Worm (Caenorhabditis elegans) whole organism, L1 larva: Measurements from ENCODE around the gene tag-294.

ENCODE experiments used
- C04F5.9 ChIP-seq: sonication (generic microtip); optimal IDR thresholded peaks from 2 replicates; lab custom pipeline; 2016; ENCODE audit warnings: missing genetic modification characterization, missing compliant biosample characterization
- C16A3.4 ChIP-seq: fragments of 150-350 bp; optimal IDR thresholded peaks from 2 replicates; lab custom pipeline; 2014; ENCODE audit warnings: missing biosample characterization, missing genetic modification characterization
- Y116A8C.19 ChIP-seq: sonication (generic microtip); optimal IDR thresholded peaks from 2 replicates; lab custom pipeline; 2016; ENCODE audit warnings: missing compliant biosample characterization, missing genetic modification characterization, borderline replicate concordance
- ama-1 ChIP-seq: fragments of 150-350 bp; optimal IDR thresholded peaks from 2 replicates; lab custom pipeline; 2014
- ceh-63 ChIP-seq: fragments of 200-800 bp; sonication (Bioruptor generic); optimal IDR thresholded peaks from 2 replicates; lab custom pipeline; 2018; ENCODE audit warnings: mild to moderate bottlenecking, missing genetic modification characterization, missing compliant biosample characterization
- ceh-8 ChIP-seq: fragments of 200-800 bp; sonication (Bioruptor generic); optimal IDR thresholded peaks from 2 replicates; lab custom pipeline; 2018; ENCODE audit warnings: mild to moderate bottlenecking, missing genetic modification characterization, moderate library complexity, missing compliant biosample characterization
- ceh-88 ChIP-seq: fragments of 200-800 bp; sonication (Bioruptor generic); IDR thresholded peaks from 2 replicates; pipeline ENCODE4 v1.3.6; 2022; ENCODE audit warnings: missing genetic modification characterization, missing compliant biosample characterization
- dpl-1 ChIP-seq, 3 experiments: fragments of 150-350 bp in 2 of 3; sonication (generic microtip) in 1 of 3; optimal IDR thresholded peaks; 2 replicates each; lab custom pipeline; 2014 to 2017; ENCODE audit warnings: missing biosample characterization in 3 of 3, missing genetic modification characterization in 3 of 3, missing genetic modification reagents in 3 of 3
- dsc-1 ChIP-seq: sonication (generic microtip); optimal IDR thresholded peaks from 2 replicates; lab custom pipeline; 2016; ENCODE audit warnings: mild to moderate bottlenecking, missing genetic modification characterization, missing compliant biosample characterization
- efl-1 ChIP-seq, 4 experiments: fragments of 150-350 bp; optimal IDR thresholded peaks in 3 of 4; peaks in 1 of 4; 1 replicate in 1 of 4; 2 replicates in 3 of 4; lab custom pipeline; 2014; ENCODE audit warnings: missing biosample characterization in 2 of 4, missing genetic modification characterization in 2 of 4, missing genetic modification reagents in 2 of 4
- efl-3 ChIP-seq: fragments of 200-800 bp; sonication (Bioruptor generic); optimal IDR thresholded peaks from 2 replicates; lab custom pipeline; 2018; ENCODE audit warnings: mild to moderate bottlenecking, missing genetic modification characterization, missing compliant biosample characterization
- egl-13 ChIP-seq: sonication (generic microtip); optimal IDR thresholded peaks from 2 replicates; lab custom pipeline; 2016; ENCODE audit warnings: missing genotype, missing genetic modification reagents, missing genetic modification characterization, missing compliant biosample characterization
- egl-27 ChIP-seq, 2 experiments: fragments of 150-350 bp in 1 of 2; sonication (generic microtip); optimal IDR thresholded peaks; 3 replicates each; lab custom pipeline; 2017 to 2018; ENCODE audit warnings: missing biosample characterization in 2 of 2, missing genetic modification characterization in 2 of 2, missing genetic modification reagents in 2 of 2
- elt-3 ChIP-seq, 6 experiments: fragments of 150-350 bp in 1 of 6; sonication (generic microtip); optimal IDR thresholded peaks; 2 replicates each; lab custom pipeline; 2017 to 2018; ENCODE audit warnings: missing biosample characterization in 6 of 6, missing genetic modification characterization in 6 of 6, inconsistent platforms in 1 of 6
- ets-5 ChIP-seq: fragments of 200-800 bp; sonication (Bioruptor generic); IDR thresholded peaks from 2 replicates; pipeline ENCODE4 v1.3.6; 2022; ENCODE audit warnings: missing genetic modification characterization, missing compliant biosample characterization
- fkh-8 ChIP-seq: sonication (generic microtip); optimal IDR thresholded peaks from 2 replicates; lab custom pipeline; 2016; ENCODE audit warnings: mild to moderate bottlenecking, missing genetic modification characterization, missing compliant biosample characterization
- fos-1 ChIP-seq: fragments of 150-350 bp; optimal IDR thresholded peaks from 2 replicates; lab custom pipeline; 2014; ENCODE audit warnings: missing biosample characterization, missing genetic modification characterization
- grh-1 ChIP-seq: fragments of 200-800 bp; sonication (Bioruptor generic); IDR thresholded peaks from 2 replicates; pipeline ENCODE4 v1.3.6; 2022; ENCODE audit warnings: missing genetic modification reagents, missing genetic modification characterization, missing compliant biosample characterization
- irx-1 ChIP-seq: sonication (generic microtip); optimal IDR thresholded peaks from 2 replicates; lab custom pipeline; 2016; ENCODE audit warnings: missing genetic modification characterization, missing compliant biosample characterization
- lin-14 ChIP-seq: fragments of 200-800 bp; sonication (Bioruptor generic); optimal IDR thresholded peaks from 2 replicates; lab custom pipeline; 2018; ENCODE audit warnings: mild to moderate bottlenecking, missing genetic modification characterization, moderate library complexity, missing compliant biosample characterization
- lin-15B ChIP-seq: fragments of 150-350 bp; sonication (generic microtip); optimal IDR thresholded peaks from 3 replicates; lab custom pipeline; 2014; ENCODE audit warnings: missing biosample characterization, missing genetic modification characterization
- lin-39 ChIP-seq: fragments of 150-350 bp; optimal IDR thresholded peaks from 2 replicates; lab custom pipeline; 2014; ENCODE audit warnings: missing biosample characterization, missing genetic modification reagents, missing genetic modification characterization
- lir-3 ChIP-seq: sonication (generic microtip); optimal IDR thresholded peaks from 2 replicates; lab custom pipeline; 2016; ENCODE audit warnings: mild to moderate bottlenecking, missing genetic modification characterization, moderate library complexity, missing compliant biosample characterization; ENCODE audit not compliant: poor library complexity
- mab-9 ChIP-seq: fragments of 200-800 bp; sonication (Bioruptor generic); IDR thresholded peaks from 2 replicates; pipeline ENCODE4 v1.3.6; 2022; ENCODE audit warnings: missing genetic modification reagents, missing genetic modification characterization, missing compliant biosample characterization
- mef-2 ChIP-seq: fragments of 150-350 bp; optimal IDR thresholded peaks from 2 replicates; lab custom pipeline; 2014; ENCODE audit warnings: missing biosample characterization, missing genetic modification characterization
- mep-1 ChIP-seq: fragments of 150-350 bp; optimal IDR thresholded peaks from 2 replicates; lab custom pipeline; 2014; ENCODE audit warnings: missing biosample characterization, missing genetic modification characterization
- nhr-11 ChIP-seq: fragments of 150-350 bp; optimal IDR thresholded peaks from 2 replicates; lab custom pipeline; 2014; ENCODE audit warnings: missing biosample characterization, missing genetic modification characterization
- nhr-19 ChIP-seq: fragments of 200-800 bp; sonication (Bioruptor generic); conservative IDR thresholded peaks from 2 replicates; pipeline ENCODE4 v1.3.6; 2022; ENCODE audit warnings: missing genetic modification characterization, missing compliant biosample characterization
- nhr-20 ChIP-seq: sonication (generic microtip); optimal IDR thresholded peaks from 2 replicates; lab custom pipeline; 2016; ENCODE audit warnings: mild to moderate bottlenecking, missing genetic modification characterization, missing compliant biosample characterization
- nhr-237 ChIP-seq: fragments of 150-350 bp; optimal IDR thresholded peaks from 2 replicates; lab custom pipeline; 2014; ENCODE audit warnings: missing biosample characterization, missing genetic modification characterization
- nhr-28 ChIP-seq: fragments of 150-350 bp; optimal IDR thresholded peaks from 2 replicates; lab custom pipeline; 2014; ENCODE audit warnings: missing biosample characterization, missing genetic modification characterization
- nhr-47 ChIP-seq: sonication (generic microtip); optimal IDR thresholded peaks from 2 replicates; lab custom pipeline; 2016; ENCODE audit warnings: mild to moderate bottlenecking, missing genetic modification characterization, moderate library complexity, missing compliant biosample characterization
- nhr-71 ChIP-seq: sonication (generic microtip); optimal IDR thresholded peaks from 2 replicates; lab custom pipeline; 2016; ENCODE audit warnings: mild to moderate bottlenecking, missing genetic modification characterization, moderate library complexity, missing compliant biosample characterization
- nhr-76 ChIP-seq: sonication (generic microtip); optimal IDR thresholded peaks from 2 replicates; lab custom pipeline; 2017; ENCODE audit warnings: missing biosample characterization, missing genetic modification characterization
- nhr-84 ChIP-seq: sonication (generic microtip); optimal IDR thresholded peaks from 2 replicates; lab custom pipeline; 2017; ENCODE audit warnings: missing biosample characterization, missing genetic modification characterization
- nhr-85 ChIP-seq: sonication (generic microtip); peaks from one replicate; lab custom pipeline; 2016; ENCODE audit warnings: missing genetic modification characterization, inconsistent platforms, missing compliant biosample characterization
- pax-3 ChIP-seq: fragments of 200-800 bp; sonication (Bioruptor generic); optimal IDR thresholded peaks from 2 replicates; lab custom pipeline; 2018; ENCODE audit warnings: mild to moderate bottlenecking, missing genetic modification characterization, moderate library complexity, missing compliant biosample characterization
- rnt-1 ChIP-seq: sonication (generic microtip); optimal IDR thresholded peaks from 2 replicates; lab custom pipeline; 2016; ENCODE audit warnings: mild to moderate bottlenecking, missing genetic modification characterization, moderate library complexity, missing compliant biosample characterization
- skn-1 ChIP-seq: fragments of 150-350 bp; optimal IDR thresholded peaks from 2 replicates; lab custom pipeline; 2014; ENCODE audit warnings: missing biosample characterization, missing genetic modification characterization
- snpc-4 ChIP-seq: fragments of 150-350 bp; optimal IDR thresholded peaks from 2 replicates; lab custom pipeline; 2014; ENCODE audit warnings: missing biosample characterization, missing genetic modification characterization
- sox-4 ChIP-seq: sonication (generic microtip); optimal IDR thresholded peaks from 2 replicates; lab custom pipeline; 2016; ENCODE audit warnings: missing genetic modification characterization, missing compliant biosample characterization
- sptf-1 ChIP-seq: fragments of 150-350 bp; optimal IDR thresholded peaks from 2 replicates; lab custom pipeline; 2014; ENCODE audit warnings: missing biosample characterization, missing genetic modification characterization
- swsn-7 ChIP-seq: sonication (generic microtip); optimal IDR thresholded peaks from 2 replicates; lab custom pipeline; 2016; ENCODE audit warnings: missing genetic modification characterization, missing compliant biosample characterization
- tlp-1 ChIP-seq: fragments of 150-350 bp; optimal IDR thresholded peaks from 2 replicates; lab custom pipeline; 2014; ENCODE audit warnings: missing biosample characterization, missing genetic modification characterization
- unc-130 ChIP-seq: fragments of 150-350 bp; optimal IDR thresholded peaks from 2 replicates; lab custom pipeline; 2017; ENCODE audit warnings: missing biosample characterization, missing genetic modification characterization, inconsistent platforms
- unc-30 ChIP-seq: sonication (generic microtip); optimal IDR thresholded peaks from 2 replicates; lab custom pipeline; 2017; ENCODE audit warnings: missing biosample characterization, missing genetic modification characterization
- unc-62 ChIP-seq: fragments of 150-350 bp; optimal IDR thresholded peaks from 2 replicates; lab custom pipeline; 2014; ENCODE audit warnings: missing biosample characterization, missing genetic modification reagents, missing genetic modification characterization
- unc-86 ChIP-seq: sonication (generic microtip); optimal IDR thresholded peaks from 2 replicates; lab custom pipeline; 2016; ENCODE audit warnings: missing genetic modification characterization, missing compliant biosample characterization
- vab-15 ChIP-seq: sonication (generic microtip); optimal IDR thresholded peaks from 2 replicates; lab custom pipeline; 2017; ENCODE audit warnings: missing genotype, mild to moderate bottlenecking, missing genetic modification characterization, missing compliant biosample characterization
- xbp-1 ChIP-seq: sonication (generic microtip); optimal IDR thresholded peaks from 2 replicates; lab custom pipeline; 2016; ENCODE audit warnings: missing genetic modification characterization, missing compliant biosample characterization
- ztf-4 ChIP-seq: fragments of 150-350 bp; optimal IDR thresholded peaks from 2 replicates; lab custom pipeline; 2014; ENCODE audit warnings: missing biosample characterization, missing genetic modification characterization

tag-294 gene

DNA sequence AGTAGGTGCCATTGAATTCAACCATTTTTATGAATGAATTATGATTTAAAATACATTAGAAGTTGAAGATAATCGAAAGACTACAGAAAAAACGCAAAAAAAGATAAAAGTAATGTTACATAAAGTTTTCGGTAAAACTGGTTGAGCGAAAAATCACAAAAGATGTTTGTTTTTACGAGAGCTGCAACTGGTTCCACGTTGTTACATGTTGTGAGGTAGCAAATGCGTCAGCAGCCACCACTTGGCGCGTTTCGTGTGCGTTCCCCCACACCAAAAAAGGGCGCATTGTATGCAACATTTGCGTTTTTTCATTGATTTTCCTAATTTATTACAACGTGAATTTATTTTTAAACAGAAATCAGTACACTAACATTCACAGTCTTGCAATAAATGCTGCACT, 19.0 kb upstream of the tag-294 start, which contains the start of gene gakh-1 (continued):
- TF ChIP-seq ceh-63 (GFP tag; lab: Kevin White, UChicago) (no peak), ama-1 (lab: Kevin White, UChicago) (no peak), nhr-71 (tag; lab: Kevin White, UChicago) (peak; percentile 85), C16A3.4 (tag; lab: Kevin White, UChicago) (peak; percentile 25), nhr-237 (no peak), unc-130 (tag; lab: Kevin White, UChicago) (no peak), ceh-88 (GFP tag; lab: Robert Waterston, UW) (peak; percentile 46; the same call in 1 of the 2 replicates), sptf-1 (no peak), swsn-7 (tag; lab: Kevin White, UChicago) (peak; percentile 75), unc-62 (no peak), efl-3 (no peak), efl-1 (optimal IDR thresholded peaks at IDR 0.05; lab: Kevin White, UChicago) (peak; percentile 35 to 52), efl-1 (GFP tag; optimal IDR thresholded peaks at IDR 0.05 in 1 of 2; lab: Kevin White, UChicago) (peak; percentile 50 to 97), snpc-4 (peak; percentile 39), nhr-19 (GFP tag; lab: Robert Waterston, UW) (peak; percentile 63), skn-1 (tag; lab: Kevin White, UChicago) (peak; percentile 28), lin-39 (tag; lab: Kevin White, UChicago) (peak; percentile 51), dpl-1 (GFP tag; optimal IDR thresholded peaks at IDR 0.05; lab: Kevin White, UChicago) (peak; percentile 17 to 65 (median 56)), lir-3 (tag; lab: Kevin White, UChicago) (no peak), unc-30 (tag; lab: Kevin White, UChicago) (no peak), dsc-1 (tag; lab: Kevin White, UChicago) (peak; percentile 74), irx-1 (tag; lab: Kevin White, UChicago) (peak; percentile 80), egl-13 (tag; lab: Kevin White, UChicago) (peak; percentile 28), tlp-1 (no peak), grh-1 (GFP tag; lab: Robert Waterston, UW) (peak; percentile 85), vab-15 (tag; lab: Kevin White, UChicago) (no peak), nhr-84 (tag; lab: Kevin White, UChicago) (no peak), nhr-11 (tag; lab: Kevin White, UChicago) (no peak), pax-3 (no peak), mab-9 (GFP tag; lab: Robert Waterston, UW) (0 out of 2 replicates have a peak, but pooled peaks have one; percentile 10), lin-15B (tag; lab: Kevin White, UChicago) (no peak), ets-5 (no peak)

DNA sequence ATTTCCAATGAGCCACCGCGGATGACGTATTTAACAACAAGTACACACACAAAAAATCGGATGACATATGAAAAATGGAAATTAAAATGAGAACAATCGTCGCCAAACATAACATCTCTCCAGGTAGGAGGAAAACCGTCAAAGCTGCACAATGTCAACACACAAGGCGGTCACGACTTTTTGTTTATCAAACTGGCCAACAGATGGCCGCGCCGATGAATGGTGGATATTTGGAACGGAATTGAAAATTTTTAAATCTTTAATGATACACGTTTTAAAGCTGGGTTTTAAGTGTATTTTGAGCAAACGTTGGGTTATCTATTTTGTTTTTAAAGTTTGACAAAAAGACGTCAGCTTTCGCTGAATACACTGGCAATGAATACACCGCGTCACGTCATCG, 18.1 kb upstream of the tag-294 start:
- TF ChIP-seq sox-4 (no peak), nhr-85 (no peak), nhr-20 (no peak), efl-1 (optimal IDR thresholded peaks at IDR 0.05; lab: Kevin White, UChicago) (no peak), efl-1 (GFP tag; optimal IDR thresholded peaks at IDR 0.05 in 1 of 2; lab: Kevin White, UChicago) (peak in 1 of 2 experiments; percentile 72)

DNA sequence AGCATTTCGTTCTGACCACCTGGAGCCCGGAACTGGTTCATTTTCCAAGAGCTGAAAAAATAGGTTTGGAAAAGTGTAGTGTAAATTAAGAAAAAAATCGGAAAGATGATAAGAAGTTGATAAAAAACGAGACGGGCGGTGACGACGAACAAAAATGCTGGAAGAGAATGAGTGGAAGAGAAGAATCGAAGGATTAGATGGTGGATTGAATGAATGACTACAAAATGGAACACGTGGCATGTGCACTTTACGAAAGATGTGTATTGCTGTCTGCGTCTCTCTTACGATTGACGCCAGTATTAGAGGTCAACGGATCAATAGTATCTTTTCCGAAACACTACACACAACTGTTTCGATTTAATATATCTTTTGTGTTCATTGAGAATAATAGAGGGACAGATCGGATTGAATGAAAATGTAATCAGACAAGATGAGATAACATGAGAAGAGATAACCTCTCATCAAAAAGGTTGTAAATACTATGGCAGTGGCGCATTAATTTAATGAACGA, 17.5 kb upstream of the tag-294 start, which contains the start of gene sft-4:
Gene sft-4 (minus strand): TSS at position 51 of the 511 bp plus-strand sequence.
- TF ChIP-seq mef-2 (tag; lab: Kevin White, UChicago) (no peak), C04F5.9 (no peak), egl-27 (tag; optimal IDR thresholded peaks at IDR 0.05; lab: Kevin White, UChicago) (no peak), dsc-1 (tag; lab: Kevin White, UChicago) (peak; percentile 26), Y116A8C.19 (no peak), fkh-8 (tag; lab: Kevin White, UChicago) (no peak), ceh-8 (no peak), unc-86 (tag; lab: Kevin White, UChicago) (no peak), lin-14 (GFP tag; lab: Kevin White, UChicago) (peak; percentile 80), nhr-76 (tag; lab: Kevin White, UChicago) (no peak), elt-3 (tag; optimal IDR thresholded peaks at IDR 0.05; lab: Kevin White, UChicago) (peak in 2 of 6 experiments; percentile 15 to 17), vab-15 (tag; lab: Kevin White, UChicago) (no peak), lir-3 (tag; lab: Kevin White, UChicago) (peak; percentile 14), nhr-28 (tag; lab: Kevin White, UChicago) (no peak), xbp-1 (tag; lab: Kevin White, UChicago) (no peak), ztf-4 (tag; lab: Kevin White, UChicago) (peak; percentile 50), nhr-47 (peak; percentile 17), nhr-19 (GFP tag; lab: Robert Waterston, UW) (peak; percentile 55), irx-1 (tag; lab: Kevin White, UChicago) (no peak), mep-1 (tag; lab: Kevin White, UChicago) (peak; percentile 40), rnt-1 (tag; lab: Kevin White, UChicago) (peak; percentile 61), fos-1 (tag; lab: Kevin White, UChicago) (no peak)
